Worm (Caenorhabditis elegans) whole organism, L4 larva: ENCODE data around the gene F12F6.7.

Source experiments
- R02D3.7 ChIP-seq: fragments of 150-350 bp; sonication (generic microtip); optimal IDR thresholded peaks from 3 replicates; lab custom pipeline; 2014; ENCODE audit warnings: missing biosample characterization, missing genetic modification characterization
- Y5F2A.4 ChIP-seq: fragments of 200-800 bp; sonication (Bioruptor generic); optimal IDR thresholded peaks from 2 replicates; lab custom pipeline; 2018; ENCODE audit warnings: mild to moderate bottlenecking, missing genetic modification characterization, missing compliant biosample characterization
- egl-27 ChIP-seq: sonication (generic microtip); optimal IDR thresholded peaks from 3 replicates; lab custom pipeline; 2017; ENCODE audit warnings: missing biosample characterization, missing genetic modification reagents, missing genetic modification characterization
- fkh-10 ChIP-seq: fragments of 150-350 bp; optimal IDR thresholded peaks from 2 replicates; lab custom pipeline; 2014; ENCODE audit warnings: missing biosample characterization, missing genetic modification reagents, missing genetic modification characterization
- lim-7 ChIP-seq: fragments of 200-800 bp; sonication (Bioruptor generic); IDR thresholded peaks from 2 replicates; pipeline ENCODE4 v1.3.6; 2022; ENCODE audit warnings: missing genetic modification characterization, missing compliant biosample characterization
- lsy-2 ChIP-seq, 2 experiments: fragments of 150-350 bp in 1 of 2; sonication (generic microtip) in 1 of 2; optimal IDR thresholded peaks; 2 replicates each; lab custom pipeline; 2014 to 2017; ENCODE audit warnings: missing biosample characterization in 2 of 2, missing genetic modification characterization in 2 of 2
- nhr-111 ChIP-seq: fragments of 200-800 bp; sonication (Bioruptor generic); optimal IDR thresholded peaks from 2 replicates; lab custom pipeline; 2018; ENCODE audit warnings: mild to moderate bottlenecking, missing genetic modification characterization, missing compliant biosample characterization
- nhr-28 ChIP-seq: fragments of 150-350 bp; optimal IDR thresholded peaks from 2 replicates; lab custom pipeline; 2014; ENCODE audit warnings: missing biosample characterization, missing genetic modification characterization
- snpc-4 ChIP-seq: fragments of 150-350 bp; optimal IDR thresholded peaks from 2 replicates; lab custom pipeline; 2014; ENCODE audit warnings: missing biosample characterization, missing genetic modification characterization
- tra-1 ChIP-seq: fragments of 200-800 bp; sonication (Bioruptor generic); IDR thresholded peaks from 2 replicates; pipeline ENCODE4 v1.3.6; 2022; ENCODE audit warnings: missing genetic modification reagents, missing genetic modification characterization, missing compliant biosample characterization

DNA sequence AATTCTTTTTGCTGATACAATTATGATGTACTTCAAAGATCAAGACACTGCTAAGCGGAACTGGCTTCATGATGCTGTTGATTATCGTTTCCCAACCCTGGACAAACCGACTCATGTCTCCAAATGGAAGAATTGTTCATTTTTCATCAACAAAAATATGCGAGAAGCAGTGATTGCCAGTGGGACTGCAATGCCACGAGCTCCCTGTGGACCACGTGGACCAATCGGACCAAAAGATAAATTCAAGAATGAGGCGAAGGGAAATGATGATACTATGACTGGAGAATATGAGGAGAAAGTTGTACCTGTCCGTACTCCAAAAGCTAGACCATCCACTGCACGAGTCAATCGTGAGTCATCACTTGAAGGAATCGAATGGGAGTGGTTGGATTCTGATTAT, 24.9 kb upstream of the F12F6.7 start:
- TF ChIP-seq lim-7 (no peak), egl-27 (tag; lab: Kevin White, UChicago) (no peak), snpc-4 (tag; lab: Kevin White, UChicago) (no peak), R02D3.7 (no peak), fkh-10 (no peak), nhr-28 (tag; lab: Kevin White, UChicago) (no peak), tra-1 (no peak), lsy-2 (tag; optimal IDR thresholded peaks at IDR 0.05; lab: Kevin White, UChicago) (no peak), Y5F2A.4 (GFP tag; lab: Kevin White, UChicago) (no peak), nhr-111 (GFP tag; lab: Kevin White, UChicago) (no peak)
